Worm (Caenorhabditis elegans): ENCODE data around the gene R05F9.7.
"Not testable (repeated sequence)": the region's sequence is repeated elsewhere in the genome, so short reads cannot be mapped to it uniquely, and the experiment has no call there.

The R05F9.7 gene

DNA sequence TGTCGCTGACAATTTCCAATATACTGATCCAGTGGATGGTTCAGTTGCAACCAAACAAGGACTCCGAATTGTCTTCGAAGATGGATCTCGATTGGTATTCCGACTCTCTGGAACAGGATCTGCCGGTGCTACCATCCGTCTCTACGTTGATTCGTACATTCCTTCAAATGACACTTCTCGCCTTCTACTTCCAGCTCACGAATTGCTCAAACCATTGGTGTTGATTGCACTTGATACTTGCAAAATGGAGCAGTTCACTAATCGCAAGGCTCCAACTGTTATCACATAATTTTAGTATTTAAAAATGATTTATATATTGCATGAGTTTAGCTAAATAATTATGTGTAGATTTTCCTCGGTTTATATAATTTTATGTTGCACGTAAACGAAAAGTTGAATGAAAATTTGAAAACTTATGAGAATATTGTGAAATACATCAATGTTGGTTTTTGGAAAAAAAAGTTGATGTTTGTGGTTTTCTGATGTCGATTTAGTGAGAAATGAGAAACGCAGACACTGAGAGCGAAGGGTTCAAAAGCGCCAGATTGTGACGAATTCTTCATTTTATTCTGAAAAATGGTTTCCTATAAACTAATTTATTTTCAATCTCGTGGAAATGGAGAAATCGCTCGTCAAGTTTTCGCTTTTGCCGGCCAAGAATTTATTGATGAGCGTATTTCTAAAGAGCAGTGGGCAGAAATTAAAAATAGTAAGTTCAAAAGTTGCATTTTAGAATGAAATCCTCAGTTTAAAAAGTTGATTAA, 5.1 kb downstream of the R05F9.7 start, which contains the start of gene gst-9:
Gene gst-9 (plus strand): TSS at position 574 of the 764 bp plus-strand sequence.
- TF ChIP-seq C34B4.2 (tag; optimal IDR thresholded peaks at IDR 0.05) (no peak), ceh-63 (GFP tag; optimal IDR thresholded peaks at IDR 0.05) (no peak), swsn-7 (tag; optimal IDR thresholded peaks at IDR 0.05) (peak; percentile 7), lin-13 (GFP tag; optimal IDR thresholded peaks at IDR 0.05) (no peak), hlh-4 (tag; optimal IDR thresholded peaks at IDR 0.05) (no peak), sptf-1 (tag; optimal IDR thresholded peaks at IDR 0.05) (no peak), nhr-47 (tag; optimal IDR thresholded peaks at IDR 0.05) (peak; percentile 16), lin-14 (GFP tag; optimal IDR thresholded peaks at IDR 0.05) (peak; percentile 17), xbp-1 (tag; optimal IDR thresholded peaks at IDR 0.05) (no peak), nhr-12 (tag; optimal IDR thresholded peaks at IDR 0.05) (no peak), elt-2 (tag; optimal IDR thresholded peaks at IDR 0.05) (peak; percentile 63), unc-86 (tag; optimal IDR thresholded peaks at IDR 0.05) (no peak), lir-3 (tag; optimal IDR thresholded peaks at IDR 0.05; ENCODE audit: poor library complexity) (no peak), nhr-76 (tag; optimal IDR thresholded peaks at IDR 0.05) (no peak), dpl-1 (GFP tag; optimal IDR thresholded peaks at IDR 0.05) (peak in 1 of 3 experiments; percentile 8), elt-3 (tag; optimal IDR thresholded peaks at IDR 0.05) (peak in 1 of 6 experiments; percentile 34), ceh-8 (GFP tag; optimal IDR thresholded peaks at IDR 0.05) (no peak), ztf-11 (tag; optimal IDR thresholded peaks at IDR 0.05) (no peak), ces-1 (GFP tag; optimal IDR thresholded peaks at IDR 0.05) (no peak), snpc-4 (tag; optimal IDR thresholded peaks at IDR 0.05) (no peak), mep-1 (tag; optimal IDR thresholded peaks at IDR 0.05) (peak; percentile 38), snu-23 (GFP tag; optimal IDR thresholded peaks at IDR 0.05) (peak; percentile 38), nhr-20 (tag; optimal IDR thresholded peaks at IDR 0.05) (peak; percentile 47), sox-4 (tag; optimal IDR thresholded peaks at IDR 0.05) (no peak), aly-2 (tag; optimal IDR thresholded peaks at IDR 0.05) (peak; percentile 80), nhr-71 (tag; optimal IDR thresholded peaks at IDR 0.05) (peak; percentile 66), efl-1 (optimal IDR thresholded peaks at IDR 0.05) (peak; percentile 0 to 7), efl-1 (GFP tag; optimal IDR thresholded peaks at IDR 0.05 in 1 of 2) (peak in 1 of 2 experiments; percentile 55), mef-2 (tag; optimal IDR thresholded peaks at IDR 0.05) (no peak), fkh-8 (tag; optimal IDR thresholded peaks at IDR 0.05) (peak; percentile 26), ama-1 (optimal IDR thresholded peaks at IDR 0.05) (peak; percentile 77), nhr-85 (tag) (peak; percentile 60), isw-1 (GFP tag; IDR thresholded peaks at IDR 0.05) (no peak), lin-35 (GFP tag; optimal IDR thresholded peaks at IDR 0.05) (peak in 1 of 2 experiments; percentile 34), egl-13 (tag; optimal IDR thresholded peaks at IDR 0.05) (no peak), skn-1 (tag; optimal IDR thresholded peaks at IDR 0.05) (peak; percentile 37), dsc-1 (tag; optimal IDR thresholded peaks at IDR 0.05) (no peak), nhr-19 (GFP tag; conservative IDR thresholded peaks at IDR 0.05) (peak; percentile 21; the same call in 1 of the 2 replicates)

DNA sequence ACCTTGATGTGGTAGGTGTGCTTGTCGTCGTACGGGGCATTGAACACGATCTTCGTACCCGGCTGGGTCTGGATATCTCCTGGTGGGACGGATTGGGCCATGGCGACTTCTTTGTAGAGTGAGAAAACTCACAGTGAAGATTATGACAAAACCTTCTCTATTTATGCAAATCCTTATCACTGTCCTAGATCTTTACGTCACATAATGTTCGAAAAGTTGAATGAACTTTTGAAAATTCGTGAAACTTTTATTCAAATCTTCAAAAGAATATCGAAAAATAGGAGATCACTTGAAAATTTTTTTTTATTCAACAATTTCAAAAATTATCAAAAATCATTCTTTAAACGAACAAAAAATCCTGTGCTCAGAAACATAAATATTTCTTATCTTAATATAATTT, 6.5 kb downstream of the R05F9.7 start, which contains the start of gene msp-33:
Gene msp-33 (minus strand): TSS at position 101 of the 400 bp plus-strand sequence.
- TF ChIP-seq snpc-4 (tag; optimal IDR thresholded peaks at IDR 0.05) (no peak), sptf-1 (tag; optimal IDR thresholded peaks at IDR 0.05) (no peak)

DNA sequence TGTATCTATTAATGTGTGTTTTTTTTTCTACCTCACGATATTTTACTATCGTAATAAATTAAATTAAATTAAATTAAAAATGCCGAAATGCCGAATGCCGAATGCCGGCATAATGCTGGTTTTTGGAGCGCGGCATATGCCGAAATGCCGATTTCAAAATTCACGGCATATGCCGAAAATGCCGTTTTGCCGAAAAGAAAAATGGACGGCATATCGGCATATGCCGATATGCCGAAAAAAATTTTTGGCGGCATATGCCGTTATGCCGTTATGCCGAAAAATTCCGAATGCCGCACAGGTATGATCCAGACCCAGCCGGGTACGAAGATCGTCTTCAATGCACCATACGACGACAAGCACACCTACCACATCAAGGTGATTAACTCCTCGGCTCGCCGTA, 12.5 kb downstream of the R05F9.7 start, which contains the start of gene msp-32:
Gene msp-32 (plus strand): TSS at position 301 of the 400 bp plus-strand sequence.
- TF ChIP-seq aha-1 (tag; optimal IDR thresholded peaks at IDR 0.05); sup-37 (GFP tag; optimal IDR thresholded peaks at IDR 0.05); fkh-10 (GFP tag; optimal IDR thresholded peaks at IDR 0.05): not testable (repeated sequence)

All from whole organism, L1 larva.